Worm (Caenorhabditis elegans) whole organism, late embryonic: ENCODE data around the gene unc-68.

Source experiments
- F13H6.1 ChIP-seq: sonication (generic microtip); optimal IDR thresholded peaks from 2 replicates; lab custom pipeline; 2016; ENCODE audit warnings: missing genetic modification characterization, missing compliant biosample characterization
- K02D7.2 ChIP-seq: sonication (generic microtip); optimal IDR thresholded peaks from 2 replicates; lab custom pipeline; 2017; ENCODE audit warnings: mild to moderate bottlenecking, missing genetic modification characterization, missing compliant biosample characterization
- K09A11.1 ChIP-seq: sonication (generic microtip); optimal IDR thresholded peaks from 2 replicates; lab custom pipeline; 2017; ENCODE audit warnings: antibody characterized with exemption, mild to moderate bottlenecking, missing genetic modification characterization, missing compliant biosample characterization; ENCODE audit not compliant: insufficient read depth
- T23F11.4 ChIP-seq: fragments of 200-800 bp; sonication (Bioruptor generic); optimal IDR thresholded peaks from 2 replicates; lab custom pipeline; 2018; ENCODE audit warnings: mild to moderate bottlenecking, missing genetic modification characterization, missing compliant biosample characterization
- Y22D7AL.16 ChIP-seq: sonication (generic microtip); optimal IDR thresholded peaks from 2 replicates; lab custom pipeline; 2016; ENCODE audit warnings: missing genetic modification characterization, missing compliant biosample characterization
- ahr-1 ChIP-seq: sonication (generic microtip); optimal IDR thresholded peaks from 2 replicates; lab custom pipeline; 2016; ENCODE audit warnings: missing genetic modification characterization, missing compliant biosample characterization
- ama-1 ChIP-seq: fragments of 150-350 bp; optimal IDR thresholded peaks from 2 replicates; lab custom pipeline; 2014
- ceh-14 ChIP-seq: sonication (generic microtip); optimal IDR thresholded peaks from 2 replicates; lab custom pipeline; 2016; ENCODE audit warnings: missing genotype, missing genetic modification characterization, missing compliant biosample characterization
- ceh-18 ChIP-seq: sonication (generic microtip); optimal IDR thresholded peaks from 2 replicates; lab custom pipeline; 2016; ENCODE audit warnings: missing genetic modification characterization, missing compliant biosample characterization
- ceh-22 ChIP-seq: sonication (generic microtip); optimal IDR thresholded peaks from 2 replicates; lab custom pipeline; 2017; ENCODE audit warnings: missing biosample characterization, missing genetic modification characterization
- ceh-30 ChIP-seq: fragments of 150-350 bp; optimal IDR thresholded peaks from 2 replicates; lab custom pipeline; 2014; ENCODE audit warnings: missing biosample characterization, missing genetic modification characterization
- ceh-34 ChIP-seq: sonication (generic microtip); optimal IDR thresholded peaks from 2 replicates; lab custom pipeline; 2016; ENCODE audit warnings: mild to moderate bottlenecking, missing genetic modification characterization, missing compliant biosample characterization
- ceh-45 ChIP-seq: fragments of 200-800 bp; sonication (Bioruptor generic); IDR thresholded peaks from 2 replicates; pipeline ENCODE4 v1.3.6; 2022; ENCODE audit warnings: missing genetic modification reagents, missing genetic modification characterization, missing compliant biosample characterization
- ceh-48 ChIP-seq: sonication (generic microtip); optimal IDR thresholded peaks from 2 replicates; lab custom pipeline; 2016; ENCODE audit warnings: missing genetic modification characterization, inconsistent platforms, missing compliant biosample characterization
- ceh-9 ChIP-seq: sonication (generic microtip); optimal IDR thresholded peaks from 2 replicates; lab custom pipeline; 2016; ENCODE audit warnings: mild to moderate bottlenecking, missing genetic modification characterization, inconsistent platforms, missing compliant biosample characterization
- che-1 ChIP-seq: sonication (generic microtip); optimal IDR thresholded peaks from 2 replicates; lab custom pipeline; 2016; ENCODE audit warnings: mild to moderate bottlenecking, missing genetic modification characterization, missing compliant biosample characterization
- elt-2 ChIP-seq: sonication (generic microtip); optimal IDR thresholded peaks from 2 replicates; lab custom pipeline; 2016; ENCODE audit warnings: missing genetic modification reagents, missing genetic modification characterization, missing compliant biosample characterization
- elt-4 ChIP-seq: sonication (generic microtip); optimal IDR thresholded peaks from 2 replicates; lab custom pipeline; 2016; ENCODE audit warnings: missing genetic modification characterization, missing compliant biosample characterization
- eyg-1 ChIP-seq: sonication (generic microtip); optimal IDR thresholded peaks from 2 replicates; lab custom pipeline; 2016; ENCODE audit warnings: missing genotype, missing genetic modification characterization, missing compliant biosample characterization
- fax-1 ChIP-seq: sonication (generic microtip); optimal IDR thresholded peaks from 2 replicates; lab custom pipeline; 2016; ENCODE audit warnings: missing genotype, missing genetic modification characterization, missing compliant biosample characterization
- hlh-13 ChIP-seq: fragments of 200-800 bp; sonication (Bioruptor generic); optimal IDR thresholded peaks from 2 replicates; lab custom pipeline; 2018; ENCODE audit warnings: mild to moderate bottlenecking, missing genetic modification characterization, missing compliant biosample characterization
- hlh-15 ChIP-seq: sonication (generic microtip); optimal IDR thresholded peaks from 2 replicates; lab custom pipeline; 2016; ENCODE audit warnings: missing genetic modification characterization, missing compliant biosample characterization
- hlh-8 ChIP-seq: sonication (generic microtip); optimal IDR thresholded peaks from 2 replicates; lab custom pipeline; 2016; ENCODE audit warnings: missing genotype, missing genetic modification characterization, missing compliant biosample characterization
- lim-6 ChIP-seq: sonication (generic microtip); optimal IDR thresholded peaks from 2 replicates; lab custom pipeline; 2016; ENCODE audit warnings: missing genetic modification characterization, missing compliant biosample characterization
- madf-2 ChIP-seq: sonication (generic microtip); optimal IDR thresholded peaks from 2 replicates; lab custom pipeline; 2017; ENCODE audit warnings: missing genetic modification characterization, missing compliant biosample characterization
- nhr-11 ChIP-seq: fragments of 150-350 bp; optimal IDR thresholded peaks from 2 replicates; lab custom pipeline; 2014; ENCODE audit warnings: missing biosample characterization, missing genetic modification characterization
- nhr-232 ChIP-seq: sonication (generic microtip); optimal IDR thresholded peaks from 2 replicates; lab custom pipeline; 2016; ENCODE audit warnings: missing genetic modification characterization, missing compliant biosample characterization
- odd-2 ChIP-seq: sonication (generic microtip); optimal IDR thresholded peaks from 2 replicates; lab custom pipeline; 2017; ENCODE audit warnings: antibody characterized with exemption, mild to moderate bottlenecking, missing genetic modification characterization, missing compliant biosample characterization
- pax-1 ChIP-seq: fragments of 150-350 bp; optimal IDR thresholded peaks from 2 replicates; lab custom pipeline; 2014; ENCODE audit warnings: missing biosample characterization, missing genetic modification characterization
- pha-2 ChIP-seq: sonication (generic microtip); optimal IDR thresholded peaks from 2 replicates; lab custom pipeline; 2017; ENCODE audit warnings: mild to moderate bottlenecking, missing genetic modification characterization, missing compliant biosample characterization
- pha-4 ChIP-seq: fragments of 150-350 bp; optimal IDR thresholded peaks from 2 replicates; lab custom pipeline; 2018; ENCODE audit warnings: missing biosample characterization, missing genetic modification reagents, missing genetic modification characterization
- pqm-1 ChIP-seq: sonication (generic microtip); optimal IDR thresholded peaks from 2 replicates; lab custom pipeline; 2016; ENCODE audit warnings: missing genetic modification characterization, missing compliant biosample characterization
- ref-2 ChIP-seq: sonication (generic microtip); optimal IDR thresholded peaks from 2 replicates; lab custom pipeline; 2016; ENCODE audit warnings: missing genetic modification characterization, missing compliant biosample characterization
- sox-2 ChIP-seq: fragments of 200-800 bp; sonication (Bioruptor generic); IDR thresholded peaks from 2 replicates; pipeline ENCODE4 v1.3.6; 2022; ENCODE audit warnings: missing genetic modification reagents, missing genetic modification characterization, missing compliant biosample characterization
- sox-4 ChIP-seq: sonication (generic microtip); optimal IDR thresholded peaks from 2 replicates; lab custom pipeline; 2017; ENCODE audit warnings: mild to moderate bottlenecking, missing genetic modification characterization, inconsistent platforms, missing compliant biosample characterization
- syd-9 ChIP-seq: sonication (generic microtip); optimal IDR thresholded peaks from 2 replicates; lab custom pipeline; 2016; ENCODE audit warnings: mild to moderate bottlenecking, missing genetic modification characterization, moderate library complexity, missing compliant biosample characterization
- tbx-2 ChIP-seq: sonication (generic microtip); optimal IDR thresholded peaks from 2 replicates; lab custom pipeline; 2016; ENCODE audit warnings: missing genetic modification characterization, missing compliant biosample characterization
- tbx-7 ChIP-seq: sonication (generic microtip); optimal IDR thresholded peaks from 2 replicates; lab custom pipeline; 2016; ENCODE audit warnings: missing genotype, missing genetic modification characterization, missing compliant biosample characterization
- ttx-3 ChIP-seq: sonication (generic microtip); optimal IDR thresholded peaks from 2 replicates; lab custom pipeline; 2016; ENCODE audit warnings: missing genetic modification reagents, missing genetic modification characterization, missing compliant biosample characterization
- unc-3 ChIP-seq, 2 experiments: fragments of 200-800 bp in 1 of 2; sonication (Bioruptor generic) in 1 of 2; sonication (generic microtip) in 1 of 2; conservative IDR thresholded peaks in 1 of 2; optimal IDR thresholded peaks in 1 of 2; 2 replicates each; pipeline versions ENCODE4 v1.3.6 to Lab custom; 2016 to 2022; ENCODE audit warnings: missing compliant biosample characterization in 2 of 2, missing genetic modification characterization in 2 of 2, missing genetic modification reagents in 1 of 2
- unc-55 ChIP-seq: sonication (generic microtip); optimal IDR thresholded peaks from 2 replicates; lab custom pipeline; 2017; ENCODE audit warnings: missing biosample characterization, missing genetic modification reagents, missing genetic modification characterization
- unc-86 ChIP-seq: sonication (generic microtip); optimal IDR thresholded peaks from 2 replicates; lab custom pipeline; 2016; ENCODE audit warnings: missing genetic modification characterization, missing compliant biosample characterization
- zip-5 ChIP-seq: sonication (generic microtip); optimal IDR thresholded peaks from 2 replicates; lab custom pipeline; 2016; ENCODE audit warnings: missing genetic modification characterization, missing compliant biosample characterization
- ztf-16 ChIP-seq: sonication (generic microtip); optimal IDR thresholded peaks from 2 replicates; lab custom pipeline; 2017; ENCODE audit warnings: missing genetic modification characterization, missing compliant biosample characterization

unc-68 gene

ce11 chrV:6888828-6889227, 40.0 kb downstream of the unc-68 start (continued):
- TF ChIP-seq ceh-18 (tag; lab: Kevin White, UChicago) (peak; percentile 74), K09A11.1 (tag; lab: Kevin White, UChicago) (no peak), odd-2 (tag; lab: Kevin White, UChicago) (peak; percentile 18), zip-5 (tag; lab: Kevin White, UChicago) (peak; percentile 52), fax-1 (tag; lab: Kevin White, UChicago) (peak; percentile 64), ceh-34 (tag; lab: Kevin White, UChicago) (peak; percentile 83), ahr-1 (peak; percentile 50), pha-2 (peak; percentile 70), ceh-9 (tag; lab: Kevin White, UChicago) (no peak), tbx-2 (peak; percentile 52), pha-4 (tag; lab: Kevin White, UChicago) (no peak), nhr-232 (tag; lab: Kevin White, UChicago) (peak; percentile 72), che-1 (tag; lab: Kevin White, UChicago) (peak; percentile 83), pqm-1 (tag; lab: Kevin White, UChicago) (peak; percentile 90), T23F11.4 (GFP tag; lab: Kevin White, UChicago) (peak; percentile 62), ama-1 (lab: Kevin White, UChicago) (no peak), ceh-48 (tag; lab: Kevin White, UChicago) (peak; percentile 46), ceh-14 (tag; lab: Kevin White, UChicago) (peak; percentile 73), hlh-13 (GFP tag; lab: Kevin White, UChicago) (peak; percentile 70), pax-1 (tag; lab: Kevin White, UChicago) (no peak), nhr-11 (no peak), K02D7.2 (peak; percentile 62), unc-55 (GFP tag; lab: Kevin White, UChicago) (no peak), eyg-1 (peak; percentile 56), ttx-3 (peak; percentile 76), Y22D7AL.16 (peak; percentile 70), hlh-15 (tag; lab: Kevin White, UChicago) (peak; percentile 37), unc-86 (peak; percentile 78), madf-2 (tag; lab: Kevin White, UChicago) (peak; percentile 75), sox-2 (peak; percentile 47; the same call in 1 of the 2 replicates), ref-2 (tag; lab: Kevin White, UChicago) (peak; percentile 82), ceh-22 (tag; lab: Kevin White, UChicago) (no peak), F13H6.1 (tag; lab: Kevin White, UChicago) (peak; percentile 71), sox-4 (tag; lab: Kevin White, UChicago) (peak; percentile 82), elt-4 (tag; lab: Kevin White, UChicago) (no peak), ceh-30 (tag; lab: Kevin White, UChicago) (no peak), syd-9 (tag; lab: Kevin White, UChicago) (peak; percentile 77), unc-3 (GFP tag; conservative IDR thresholded peaks at IDR 0.05; lab: Robert Waterston, UW) (peak; percentile 57; the same call in 1 of the 2 replicates), unc-3 (tag; optimal IDR thresholded peaks at IDR 0.05; lab: Kevin White, UChicago) (peak; percentile 69), tbx-7 (tag; lab: Kevin White, UChicago) (no peak), elt-2 (tag; lab: Kevin White, UChicago) (peak; percentile 82), lim-6 (peak; percentile 19)

ce11 chrV:6885070-6885469, 43.8 kb downstream of the unc-68 start:
- no peak for TF ChIP-seq ztf-16 (tag; lab: Kevin White, UChicago)
- TF ChIP-seq hlh-8 (tag; lab: Kevin White, UChicago), result no peak
- TF ChIP-seq hlh-13 (GFP tag; lab: Kevin White, UChicago), result no peak
- TF ChIP-seq ceh-45 (GFP tag; lab: Robert Waterston, UW), result no peak
